Worm (Caenorhabditis elegans) whole organism, L3 larva: Measurements from ENCODE around the gene zmp-4.

Source experiments
- aly-2 ChIP-seq: fragments of 150-350 bp; optimal IDR thresholded peaks from 2 replicates; lab custom pipeline; 2014; ENCODE audit warnings: missing biosample characterization, missing genetic modification characterization
- daf-12 ChIP-seq: fragments of 150-350 bp; optimal IDR thresholded peaks from 2 replicates; lab custom pipeline; 2014; ENCODE audit warnings: missing biosample characterization, missing genetic modification reagents, missing genetic modification characterization
- fkh-2 ChIP-seq: fragments of 150-350 bp; optimal IDR thresholded peaks from 2 replicates; lab custom pipeline; 2014; ENCODE audit warnings: missing biosample characterization, missing genetic modification reagents, missing genetic modification characterization
- hmg-11 ChIP-seq: sonication (generic microtip); optimal IDR thresholded peaks from 2 replicates; lab custom pipeline; 2016; ENCODE audit warnings: missing genetic modification characterization, missing compliant biosample characterization
- nhr-11 ChIP-seq: fragments of 150-350 bp; optimal IDR thresholded peaks from 2 replicates; lab custom pipeline; 2014; ENCODE audit warnings: missing biosample characterization, missing genetic modification characterization
- nhr-28 ChIP-seq: fragments of 150-350 bp; optimal IDR thresholded peaks from 2 replicates; lab custom pipeline; 2014; ENCODE audit warnings: missing biosample characterization, missing genetic modification characterization
- skn-1 ChIP-seq: fragments of 150-350 bp; optimal IDR thresholded peaks from 2 replicates; lab custom pipeline; 2014; ENCODE audit warnings: missing biosample characterization, missing genetic modification characterization
- snpc-4 ChIP-seq: fragments of 150-350 bp; optimal IDR thresholded peaks from 2 replicates; lab custom pipeline; 2014; ENCODE audit warnings: missing biosample characterization, missing genetic modification characterization
- tbx-2 ChIP-seq: sonication (generic microtip); optimal IDR thresholded peaks from 2 replicates; lab custom pipeline; 2016; ENCODE audit warnings: mild to moderate bottlenecking, missing genetic modification characterization, missing compliant biosample characterization
- unc-39 ChIP-seq: sonication (generic microtip); optimal IDR thresholded peaks from 4 replicates; lab custom pipeline; 2017; ENCODE audit warnings: missing biosample characterization, missing genetic modification characterization
- ztf-11 ChIP-seq: fragments of 150-350 bp; optimal IDR thresholded peaks from 2 replicates; lab custom pipeline; 2014; ENCODE audit warnings: missing biosample characterization, missing genetic modification characterization
- ztf-4 ChIP-seq: fragments of 150-350 bp; optimal IDR thresholded peaks from 2 replicates; lab custom pipeline; 2014; ENCODE audit warnings: missing biosample characterization, missing genetic modification characterization

- no peak for TF ChIP-seq nhr-11 (tag; lab: Kevin White, UChicago)
- TF ChIP-seq tbx-2 (tag; lab: Kevin White, UChicago), result no peak
- TF ChIP-seq aly-2 (tag; lab: Kevin White, UChicago), result no peak
- no peak for TF ChIP-seq ztf-11 (tag; lab: Kevin White, UChicago)
- no peak for TF ChIP-seq fkh-2 (tag; lab: Kevin White, UChicago)
- no peak for TF ChIP-seq daf-12 (tag; lab: Kevin White, UChicago)
- no peak for TF ChIP-seq snpc-4
- no peak for TF ChIP-seq nhr-28 (tag; lab: Kevin White, UChicago)
- TF ChIP-seq unc-39 (tag; lab: Kevin White, UChicago), result no peak
- TF ChIP-seq hmg-11 (tag; lab: Kevin White, UChicago), result no peak
- no peak for TF ChIP-seq skn-1 (tag; lab: Kevin White, UChicago)
- no peak for TF ChIP-seq ztf-4 (tag; lab: Kevin White, UChicago)
Measured at ce11 chrV:14899545-14899944, 21.9 kb downstream of the zmp-4 start, which contains the start of gene H12D21.10.
